Worm (Caenorhabditis elegans) whole organism, L2 larva: ENCODE data around the gene avr-15.

ENCODE experiments used
- C34F6.9 ChIP-seq: fragments of 150-350 bp; optimal IDR thresholded peaks from 2 replicates; lab custom pipeline; 2014; ENCODE audit warnings: missing biosample characterization, missing genetic modification characterization
- F13H6.1 ChIP-seq: sonication (generic microtip); optimal IDR thresholded peaks from 2 replicates; lab custom pipeline; 2016; ENCODE audit warnings: missing genetic modification characterization, missing compliant biosample characterization
- R02D3.7 ChIP-seq: fragments of 150-350 bp; optimal IDR thresholded peaks from 2 replicates; lab custom pipeline; 2014; ENCODE audit warnings: missing biosample characterization, missing genetic modification characterization
- Y55F3AM.14 ChIP-seq: fragments of 200-800 bp; sonication (Bioruptor generic); optimal IDR thresholded peaks from 2 replicates; lab custom pipeline; 2018; ENCODE audit warnings: mild to moderate bottlenecking, missing genetic modification characterization, missing compliant biosample characterization
- ama-1 ChIP-seq: fragments of 150-350 bp; optimal IDR thresholded peaks from 2 replicates; lab custom pipeline; 2018; ENCODE audit warnings: inconsistent platforms
- blmp-1 ChIP-seq: sonication (generic microtip); optimal IDR thresholded peaks from 2 replicates; lab custom pipeline; 2017; ENCODE audit warnings: missing genetic modification characterization, mild to moderate bottlenecking, missing compliant biosample characterization, antibody characterized with exemption, moderate library complexity; ENCODE audit not compliant: insufficient read depth
- ceh-16 ChIP-seq: fragments of 150-350 bp; optimal IDR thresholded peaks from 2 replicates; lab custom pipeline; 2014; ENCODE audit warnings: missing biosample characterization, missing genetic modification characterization
- ceh-82 ChIP-seq: fragments of 150-350 bp; optimal IDR thresholded peaks from 2 replicates; lab custom pipeline; 2014; ENCODE audit warnings: missing biosample characterization, missing genetic modification characterization
- crh-2 ChIP-seq: sonication (generic microtip); optimal IDR thresholded peaks from 2 replicates; lab custom pipeline; 2017; ENCODE audit warnings: missing biosample characterization, missing genetic modification characterization
- egl-27 ChIP-seq: sonication (generic microtip); optimal IDR thresholded peaks from 3 replicates; lab custom pipeline; 2017; ENCODE audit warnings: missing biosample characterization, missing genetic modification reagents, missing genetic modification characterization
- elt-1 ChIP-seq: fragments of 150-350 bp; optimal IDR thresholded peaks from 2 replicates; lab custom pipeline; 2014; ENCODE audit warnings: missing biosample characterization, missing genetic modification characterization
- fos-1 ChIP-seq: fragments of 150-350 bp; optimal IDR thresholded peaks from 2 replicates; lab custom pipeline; 2014; ENCODE audit warnings: missing biosample characterization, missing genetic modification characterization
- gmeb-1 ChIP-seq: fragments of 150-350 bp; optimal IDR thresholded peaks from 2 replicates; lab custom pipeline; 2014; ENCODE audit warnings: missing biosample characterization, missing genetic modification characterization
- lin-13 ChIP-seq: fragments of 150-350 bp; optimal IDR thresholded peaks from 2 replicates; lab custom pipeline; 2014; ENCODE audit warnings: missing biosample characterization, missing genetic modification reagents, missing genetic modification characterization
- lin-39 ChIP-seq: fragments of 150-350 bp; optimal IDR thresholded peaks from 2 replicates; lab custom pipeline; 2014; ENCODE audit warnings: missing biosample characterization, missing genetic modification reagents, missing genetic modification characterization
- lsy-2 ChIP-seq, 2 experiments: fragments of 150-350 bp in 1 of 2; sonication (generic microtip) in 1 of 2; optimal IDR thresholded peaks; 2 replicates each; lab custom pipeline; 2014 to 2017; ENCODE audit warnings: missing biosample characterization in 2 of 2, missing genetic modification characterization in 2 of 2
- mab-5 ChIP-seq: fragments of 150-350 bp; optimal IDR thresholded peaks from 2 replicates; lab custom pipeline; 2014; ENCODE audit warnings: missing biosample characterization, missing genetic modification characterization
- mbf-1 ChIP-seq: sonication (generic microtip); optimal IDR thresholded peaks from 2 replicates; lab custom pipeline; 2017; ENCODE audit warnings: missing biosample characterization, missing genetic modification characterization
- nhr-11 ChIP-seq: fragments of 150-350 bp; optimal IDR thresholded peaks from 2 replicates; lab custom pipeline; 2014; ENCODE audit warnings: missing biosample characterization, missing genetic modification characterization
- nhr-12 ChIP-seq: fragments of 150-350 bp; optimal IDR thresholded peaks from 2 replicates; lab custom pipeline; 2014; ENCODE audit warnings: missing biosample characterization, missing genetic modification characterization
- nhr-129 ChIP-seq: fragments of 150-350 bp; optimal IDR thresholded peaks from 2 replicates; lab custom pipeline; 2014; ENCODE audit warnings: missing biosample characterization, missing genetic modification characterization
- nhr-21 ChIP-seq: fragments of 150-350 bp; optimal IDR thresholded peaks from 2 replicates; lab custom pipeline; 2014; ENCODE audit warnings: missing biosample characterization, missing genetic modification characterization
- nhr-237 ChIP-seq: fragments of 150-350 bp; optimal IDR thresholded peaks from 2 replicates; lab custom pipeline; 2014; ENCODE audit warnings: missing biosample characterization, missing genetic modification characterization
- nhr-25 ChIP-seq: fragments of 150-350 bp; sonication (generic microtip); optimal IDR thresholded peaks from 3 replicates; lab custom pipeline; 2014; ENCODE audit warnings: missing biosample characterization, missing genetic modification characterization
- nhr-6 ChIP-seq: fragments of 150-350 bp; optimal IDR thresholded peaks from 2 replicates; lab custom pipeline; 2014; ENCODE audit warnings: missing biosample characterization, missing genetic modification characterization
- peb-1 ChIP-seq: fragments of 150-350 bp; optimal IDR thresholded peaks from 2 replicates; lab custom pipeline; 2014; ENCODE audit warnings: missing biosample characterization, missing genetic modification characterization
- skn-1 ChIP-seq: sonication (generic microtip); optimal IDR thresholded peaks from 2 replicates; lab custom pipeline; 2017; ENCODE audit warnings: missing biosample characterization, missing genetic modification characterization
- sma-3 ChIP-seq: sonication (generic microtip); optimal IDR thresholded peaks from 2 replicates; lab custom pipeline; 2016; ENCODE audit warnings: missing genetic modification reagents, missing genetic modification characterization, missing compliant biosample characterization
- sma-9 ChIP-seq, 2 experiments: fragments of 150-350 bp in 1 of 2; sonication (generic microtip) in 1 of 2; optimal IDR thresholded peaks; 2 replicates each; lab custom pipeline; 2014 to 2016; ENCODE audit warnings: missing genetic modification characterization in 2 of 2, mild to moderate bottlenecking in 1 of 2, missing biosample characterization in 1 of 2, missing compliant biosample characterization in 1 of 2, missing genetic modification reagents in 1 of 2, moderate library complexity in 1 of 2
- ztf-1 ChIP-seq: fragments of 200-800 bp; sonication (Bioruptor generic); conservative IDR thresholded peaks from 2 replicates; pipeline ENCODE4 v1.3.6; 2022; ENCODE audit warnings: missing genetic modification characterization, missing compliant biosample characterization
- ztf-11 ChIP-seq: sonication (generic microtip); optimal IDR thresholded peaks from 2 replicates; lab custom pipeline; 2017; ENCODE audit warnings: missing biosample characterization, missing genetic modification characterization
- ztf-4 ChIP-seq: fragments of 150-350 bp; optimal IDR thresholded peaks from 2 replicates; lab custom pipeline; 2014; ENCODE audit warnings: missing biosample characterization, missing genetic modification characterization

Gene avr-15

ce11 chrV:13489830-13490229 is 21.7 kb downstream of the avr-15 start, which contains the start of gene T10G3.3:
T10G3.3 (minus strand) TSS chrV:13490199.
- TF ChIP-seq nhr-6 (tag; lab: Kevin White, UChicago) = no peak
- peak; percentile 51 for TF ChIP-seq fos-1 (tag; lab: Kevin White, UChicago)
- TF ChIP-seq nhr-25 = peak; percentile 61
- no peak for TF ChIP-seq mab-5 (tag; lab: Kevin White, UChicago)
- peak; percentile 4 for TF ChIP-seq nhr-21 (tag; lab: Kevin White, UChicago)
- peak; percentile 13 for TF ChIP-seq egl-27
- peak; percentile 70 for TF ChIP-seq blmp-1
- no peak for TF ChIP-seq ztf-4
- no peak for TF ChIP-seq ama-1 (lab: Kevin White, UChicago)
- no peak for TF ChIP-seq peb-1 (tag; lab: Kevin White, UChicago)
- no peak for TF ChIP-seq R02D3.7
- no peak for TF ChIP-seq ceh-82 (tag; lab: Kevin White, UChicago)
- TF ChIP-seq ceh-16 (tag; lab: Kevin White, UChicago) = peak; percentile 57
- TF ChIP-seq elt-1 (tag; lab: Kevin White, UChicago) = peak; percentile 43
- no peak for TF ChIP-seq nhr-129 (tag; lab: Kevin White, UChicago)
- TF ChIP-seq mbf-1 (tag; lab: Kevin White, UChicago) = no peak
- no peak for TF ChIP-seq nhr-12 (tag; lab: Kevin White, UChicago)
- TF ChIP-seq gmeb-1 (tag; lab: Kevin White, UChicago) = no peak
- peak; percentile 55 for TF ChIP-seq sma-9 (GFP tag; optimal IDR thresholded peaks at IDR 0.05; lab: Kevin White, UChicago)
- TF ChIP-seq sma-9 (tag; optimal IDR thresholded peaks at IDR 0.05; lab: Kevin White, UChicago) = no peak
- TF ChIP-seq lsy-2 (tag; optimal IDR thresholded peaks at IDR 0.05; lab: Kevin White, UChicago) = no peak
- TF ChIP-seq nhr-237 (tag; lab: Kevin White, UChicago) = no peak
- TF ChIP-seq ztf-11 (tag; lab: Kevin White, UChicago) = no peak
- TF ChIP-seq lin-39 (tag; lab: Kevin White, UChicago) = no peak

DNA sequence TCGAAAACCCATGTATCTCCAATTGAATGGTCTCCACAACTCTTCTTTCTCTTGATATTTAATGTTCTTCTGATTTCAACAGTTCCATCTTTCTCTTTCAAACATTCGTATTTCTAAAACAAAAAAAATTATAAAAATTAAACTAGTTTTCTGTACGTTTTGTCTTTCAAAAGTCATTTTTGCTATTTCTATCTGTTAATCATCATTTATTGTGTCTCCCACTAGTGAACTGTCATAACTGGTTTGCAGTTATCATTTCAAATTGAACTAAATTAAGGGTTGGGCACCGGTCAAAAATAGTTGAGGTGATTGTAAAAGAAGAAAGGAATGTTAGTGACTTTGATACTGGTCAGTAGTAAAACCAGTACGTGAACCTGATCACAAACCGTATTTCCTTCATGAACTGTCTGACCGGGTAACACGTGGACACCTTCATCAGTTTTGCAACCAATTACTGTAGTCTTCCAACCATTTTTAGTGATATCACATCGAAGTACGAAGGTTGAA is 23.2 kb downstream of the avr-15 start:
- TF ChIP-seq nhr-129 (tag; lab: Kevin White, UChicago) (no peak), nhr-25 (peak; percentile 44), mab-5 (tag; lab: Kevin White, UChicago) (no peak), gmeb-1 (tag; lab: Kevin White, UChicago) (no peak), blmp-1 (peak; percentile 20), sma-9 (GFP tag; optimal IDR thresholded peaks at IDR 0.05; lab: Kevin White, UChicago) (peak; percentile 46), sma-9 (tag; optimal IDR thresholded peaks at IDR 0.05; lab: Kevin White, UChicago) (no peak), ztf-4 (no peak), nhr-11 (no peak), ceh-82 (tag; lab: Kevin White, UChicago) (no peak)

DNA sequence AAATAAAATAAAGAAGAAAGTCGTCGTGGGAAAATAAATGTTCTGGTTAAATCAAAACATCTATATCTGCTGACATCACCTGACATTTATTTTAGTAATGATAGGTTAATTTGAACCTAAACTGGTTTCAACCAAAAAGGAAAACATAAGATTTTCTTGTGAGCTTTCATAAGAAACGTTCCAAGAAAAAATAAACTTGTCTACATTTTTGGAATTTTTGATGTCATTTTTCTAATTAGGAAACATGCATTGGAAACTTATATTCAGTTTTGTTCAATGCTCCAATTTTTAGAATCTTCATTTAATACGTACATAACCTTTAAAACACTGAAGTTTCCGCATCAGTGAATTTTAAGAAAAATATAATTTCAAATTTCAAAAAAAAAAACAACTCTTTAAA is 25.8 kb downstream of the avr-15 start:
- no peak for TF ChIP-seq ama-1 (lab: Kevin White, UChicago)
- no peak for TF ChIP-seq lin-13 (GFP tag; lab: Kevin White, UChicago)
- no peak for TF ChIP-seq crh-2 (tag; lab: Kevin White, UChicago)
- no peak for TF ChIP-seq mbf-1 (tag; lab: Kevin White, UChicago)
- no peak for TF ChIP-seq nhr-11

ce11 chrV:13484339-13484738 is 27.2 kb downstream of the avr-15 start, which contains the start of gene T10G3.4:
T10G3.4 (minus strand) TSS chrV:13484439.
- no peak for TF ChIP-seq ztf-1 (GFP tag; lab: Robert Waterston, UW)

DNA sequence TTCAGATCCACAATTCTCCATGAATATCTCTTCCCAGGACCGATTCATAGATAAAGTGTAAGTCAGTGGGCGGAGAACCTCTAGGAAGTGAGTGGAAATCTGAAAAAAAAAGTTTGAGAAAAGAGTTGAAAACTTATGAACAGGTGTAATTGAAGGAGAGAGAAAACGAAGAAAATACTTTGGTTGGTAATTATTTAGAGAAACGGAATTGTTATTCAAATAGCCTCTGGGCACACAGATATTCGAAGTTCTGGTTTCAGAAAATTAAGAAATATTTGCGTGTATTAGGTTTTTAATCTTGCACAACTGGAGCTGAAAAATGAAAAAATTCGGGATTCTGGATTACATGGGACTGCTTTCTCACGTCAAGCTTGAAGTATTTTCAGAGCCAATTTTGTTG is 31.8 kb downstream of the avr-15 start, which contains the start of gene T10G3.2:
Gene T10G3.2 (minus strand): TSS at position 101 of the 400 bp plus-strand sequence.
- TF ChIP-seq ztf-11 (tag; lab: Kevin White, UChicago) (no peak), ceh-82 (tag; lab: Kevin White, UChicago) (no peak), sma-3 (GFP tag; lab: Kevin White, UChicago) (no peak), fos-1 (tag; lab: Kevin White, UChicago) (no peak), Y55F3AM.14 (no peak), ama-1 (lab: Kevin White, UChicago) (no peak), egl-27 (no peak), C34F6.9 (no peak), skn-1 (tag; lab: Kevin White, UChicago) (no peak), nhr-12 (tag; lab: Kevin White, UChicago) (no peak), gmeb-1 (tag; lab: Kevin White, UChicago) (no peak), nhr-21 (tag; lab: Kevin White, UChicago) (no peak), F13H6.1 (tag; lab: Kevin White, UChicago) (no peak)
